Worm (Caenorhabditis elegans): Measurements from ENCODE around the gene parn-1.

ce11 chrV:12695155-12695554, at the start of gene parn-1:
- TF ChIP-seq unc-39 (tag; optimal IDR thresholded peaks at IDR 0.05), result no peak
- TF ChIP-seq skn-1 (tag; optimal IDR thresholded peaks at IDR 0.05), result no peak
- no peak for TF ChIP-seq nhr-23 (tag; optimal IDR thresholded peaks at IDR 0.05)
- TF ChIP-seq nhr-12 (tag; optimal IDR thresholded peaks at IDR 0.05), result no peak
- TF ChIP-seq ztf-11 (tag; optimal IDR thresholded peaks at IDR 0.05), result no peak
- TF ChIP-seq fos-1 (tag; optimal IDR thresholded peaks at IDR 0.05), result no peak
- no peak for TF ChIP-seq nhr-28 (tag; optimal IDR thresholded peaks at IDR 0.05)
- TF ChIP-seq R02D3.7 (tag; optimal IDR thresholded peaks at IDR 0.05), result no peak
- no peak for TF ChIP-seq elt-2 (tag; optimal IDR thresholded peaks at IDR 0.05)
- no peak for TF ChIP-seq ceh-9 (tag; optimal IDR thresholded peaks at IDR 0.05)
- TF ChIP-seq pqm-1 (tag; optimal IDR thresholded peaks at IDR 0.05), result no peak
